Worm (Caenorhabditis elegans): ENCODE data around the gene F58D2.2.

Gene F58D2.2

ce11 chrIV:13236485-13236884 lies 46.9 kb downstream of the F58D2.2 start, which contains the start of gene pwp-1:
Gene pwp-1, minus strand, starts transcription at chrIV:13236585.
- TF ChIP-seq chd-7 (tag; optimal IDR thresholded peaks at IDR 0.05) (no peak), pbrm-1 (GFP tag; IDR thresholded peaks at IDR 0.05) (no peak), snpc-3.4 (tag; optimal IDR thresholded peaks at IDR 0.05) (no peak), xnd-1 (tag; optimal IDR thresholded peaks at IDR 0.05) (no peak), pha-4 (tag; optimal IDR thresholded peaks at IDR 0.05) (no peak), Y53G8AR.9 (GFP tag; conservative IDR thresholded peaks at IDR 0.05) (no peak), ztf-18 (tag; optimal IDR thresholded peaks at IDR 0.05) (no peak), Y95B8A.8 (GFP tag; IDR thresholded peaks at IDR 0.05) (no peak), unc-130 (GFP tag; optimal IDR thresholded peaks at IDR 0.05) (no peak), mcd-1 (GFP tag; IDR thresholded peaks at IDR 0.05) (no peak), B0035.1 (tag; optimal IDR thresholded peaks at IDR 0.05) (no peak), T07F8.4 (tag; optimal IDR thresholded peaks at IDR 0.05) (no peak), nhr-179 (tag; optimal IDR thresholded peaks at IDR 0.05) (no peak), K12H6.12 (tag; optimal IDR thresholded peaks at IDR 0.05) (no peak)

DNA sequence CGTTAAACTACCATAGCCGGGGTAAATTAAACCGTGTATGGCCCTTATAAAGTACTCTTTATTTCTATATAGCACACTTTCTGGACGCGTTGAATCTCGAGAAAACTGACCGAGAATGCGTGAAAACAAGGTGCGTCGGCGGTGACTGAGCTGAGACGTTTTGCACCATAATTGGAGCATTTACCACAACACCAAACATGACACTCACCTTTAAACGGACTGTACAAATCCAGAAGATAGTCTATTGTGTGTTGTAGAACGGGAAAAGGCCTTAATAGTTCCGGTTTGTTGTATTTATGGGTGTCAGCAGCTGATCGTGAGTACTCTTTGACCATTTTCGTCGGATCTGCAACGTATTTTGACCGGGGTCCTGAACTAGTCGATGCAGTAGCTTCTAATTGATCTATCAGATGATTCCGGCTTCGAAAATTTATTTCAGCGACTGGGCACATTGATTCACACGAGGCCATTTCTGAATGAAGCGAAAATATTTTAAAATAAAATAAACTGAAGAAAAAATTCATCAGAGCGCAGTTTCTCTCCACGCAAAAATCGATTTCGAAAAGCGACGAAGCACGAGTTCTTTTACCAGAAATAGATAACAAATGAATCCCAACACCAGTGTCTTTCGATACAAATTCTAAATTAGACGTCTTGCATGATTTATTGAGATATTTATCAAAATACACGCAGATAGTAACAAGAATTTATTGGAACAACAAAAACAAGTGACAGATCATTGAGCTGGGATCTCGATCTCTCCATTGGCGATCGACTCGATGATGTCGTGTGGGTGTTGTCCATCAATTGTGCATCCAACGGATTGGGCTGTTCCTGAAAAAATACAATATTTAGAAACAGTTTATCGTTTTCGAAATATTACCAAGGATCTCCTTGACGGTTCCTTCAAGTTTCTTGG lies 49.6 kb downstream of the F58D2.2 start, which contains the start of gene tag-115:
Gene tag-115 (minus strand): TSS at position 472 of the 919 bp plus-strand sequence.
- TF ChIP-seq ceh-27 (GFP tag; optimal IDR thresholded peaks at IDR 0.05) (no peak), gei-17 (GFP tag; optimal IDR thresholded peaks at IDR 0.05) (no peak), him-1 (tag; optimal IDR thresholded peaks at IDR 0.05) (no peak), akir-1 (GFP tag; optimal IDR thresholded peaks at IDR 0.05) (no peak), F33H1.4 (GFP tag; IDR thresholded peaks at IDR 0.05) (no peak; the same call in none of the 2 replicates), B0035.1 (tag; optimal IDR thresholded peaks at IDR 0.05) (no peak), lin-54 (GFP tag; optimal IDR thresholded peaks at IDR 0.05) (peak; percentile 92), F10E7.11 (tag; optimal IDR thresholded peaks at IDR 0.05) (peak; percentile 19), attf-5 (GFP tag; optimal IDR thresholded peaks at IDR 0.05) (peak; percentile 5), hsf-1 (GFP tag; IDR thresholded peaks at IDR 0.05) (peak; percentile 69; the same call in 1 of the 2 replicates), ztf-3 (GFP tag; optimal IDR thresholded peaks at IDR 0.05) (no peak), Y95B8A.8 (GFP tag; IDR thresholded peaks at IDR 0.05) (peak; percentile 64), mel-28 (tag; optimal IDR thresholded peaks at IDR 0.05; ENCODE audit: borderline replicate concordance) (no peak), zfh-2 (GFP tag; conservative IDR thresholded peaks at IDR 0.05) (no peak), ceh-58 (GFP tag; IDR thresholded peaks at IDR 0.05) (peak; percentile 36; the same call in 1 of the 2 replicates), dpl-1 (GFP tag; optimal IDR thresholded peaks at IDR 0.05) (no peak), egrh-3 (GFP tag; IDR thresholded peaks at IDR 0.05) (no peak), die-1 (tag; optimal IDR thresholded peaks at IDR 0.05) (peak; percentile 63), snpc-3.4 (tag; optimal IDR thresholded peaks at IDR 0.05) (peak; percentile 66), nhr-27 (tag; optimal IDR thresholded peaks at IDR 0.05) (no peak), tbx-9 (tag; optimal IDR thresholded peaks at IDR 0.05; ENCODE audit: borderline replicate concordance) (no peak), hmg-1.2 (GFP tag; IDR thresholded peaks at IDR 0.05) (peak; percentile 44; the same call in 1 of the 2 replicates), madf-10 (tag; optimal IDR thresholded peaks at IDR 0.05) (no peak), hmg-20 (GFP tag; IDR thresholded peaks at IDR 0.05) (0 out of 2 replicates have a peak, but pooled peaks have one; percentile 18), unc-130 (GFP tag; optimal IDR thresholded peaks at IDR 0.05) (peak; percentile 63), F57C9.4 (tag; optimal IDR thresholded peaks at IDR 0.05) (no peak), K12H6.12 (tag; optimal IDR thresholded peaks at IDR 0.05) (no peak), zim-3 (tag; optimal IDR thresholded peaks at IDR 0.05) (no peak), snpc-4 (GFP tag; optimal IDR thresholded peaks at IDR 0.05) (peak; percentile 83), snpc-4 (tag; optimal IDR thresholded peaks at IDR 0.05) (peak in 3 of 4 experiments; percentile 56 to 69 (median 64)), ztf-26 (tag; optimal IDR thresholded peaks at IDR 0.05) (no peak), aptf-3 (GFP tag; IDR thresholded peaks at IDR 0.05) (no peak), Y56A3A.18 (GFP tag; IDR thresholded peaks at IDR 0.05) (no peak), B0336.3 (GFP tag; IDR thresholded peaks at IDR 0.05) (peak; percentile 83), egl-18 (GFP tag; IDR thresholded peaks at IDR 0.05) (no peak), let-607 (tag; optimal IDR thresholded peaks at IDR 0.05) (peak in 1 of 2 experiments; percentile 69)

Data from whole organism, young adult.